Fruit fly (Drosophila melanogaster) Kc167 (cell line): ENCODE measurements around the gene CG1971.

ENCODE experiments used
- Myc ChIP-seq: fragments of >200 bp; optimal IDR thresholded peaks from 2 replicates; lab custom pipeline; 2017; ENCODE audit warnings: missing external identifiers
- Sin3A ChIP-seq: fragments of >200 bp; optimal IDR thresholded peaks from 2 replicates; lab custom pipeline; 2018; ENCODE audit warnings: missing external identifiers
- h ChIP-seq: fragments of >200 bp; optimal IDR thresholded peaks from 3 replicates; lab custom pipeline; 2018; ENCODE audit warnings: missing external identifiers
- insv ChIP-seq: fragments of >200 bp; optimal IDR thresholded peaks from 3 replicates; lab custom pipeline; 2018; ENCODE audit warnings: missing external identifiers
- psq ChIP-seq: fragments of >200 bp; optimal IDR thresholded peaks from 2 replicates; lab custom pipeline; 2017; ENCODE audit warnings: missing external identifiers

- TF ChIP-seq psq (lab: Kevin White, UChicago) (no peak), h (lab: Kevin White, UChicago) (no peak), Myc (lab: Kevin White, UChicago) (no peak), Sin3A (lab: Kevin White, UChicago) (no peak), insv (lab: Kevin White, UChicago) (no peak)
Measured at dm6 chr3R:31794457-31794856, 10.8 kb upstream of the CG1971 start.
